Worm (Caenorhabditis elegans) whole organism, L4/young adult: ENCODE results near the gene srbc-75.

ENCODE experiments used
- W03F9.2 ChIP-seq: fragments of 150-350 bp; optimal IDR thresholded peaks from 2 replicates; lab custom pipeline; 2014; ENCODE audit warnings: missing biosample characterization, missing genetic modification characterization
- dao-5 ChIP-seq: sonication (generic microtip); optimal IDR thresholded peaks from 2 replicates; lab custom pipeline; 2016; ENCODE audit warnings: missing genotype, missing genetic modification characterization, moderate library complexity, missing compliant biosample characterization
- him-1 ChIP-seq: sonication (generic microtip); optimal IDR thresholded peaks from 2 replicates; lab custom pipeline; 2016; ENCODE audit warnings: missing genotype, missing genetic modification reagents, missing genetic modification characterization, missing compliant biosample characterization

- TF ChIP-seq him-1 (tag; lab: Kevin White, UChicago) (no peak), W03F9.2 (tag; lab: Kevin White, UChicago) (no peak), dao-5 (tag; lab: Kevin White, UChicago) (no peak)
Observed at ce11 chrV:15287856-15288255, 34.2 kb downstream of the srbc-75 start, which contains the start of gene cyp-34A1.
